Fruit fly (Drosophila melanogaster) whole organism: ENCODE data around the gene CG14269.

ENCODE experiments used
- CG8478 ChIP-seq: fragments of >200 bp; optimal IDR thresholded peaks from 2 replicates; lab custom pipeline; 2018; ENCODE audit warnings: inconsistent platforms
- Dll ChIP-seq: fragments of >200 bp; optimal IDR thresholded peaks from 2 replicates; lab custom pipeline; 2017
- EcR ChIP-seq, 2 experiments: fragments of >200 bp; optimal IDR thresholded peaks; 2 replicates each; lab custom pipeline; 2017; ENCODE audit warnings: missing biosample characterization in 2 of 2, missing genetic modification characterization in 2 of 2, missing genetic modification reagents in 2 of 2
- pan ChIP-seq: fragments of >200 bp; optimal IDR thresholded peaks from 2 replicates; lab custom pipeline; 2017
- psq ChIP-seq: fragments of >200 bp; optimal IDR thresholded peaks from 2 replicates; lab custom pipeline; 2017
- usp ChIP-seq: fragments of >200 bp; optimal IDR thresholded peaks from 2 replicates; lab custom pipeline; 2017; ENCODE audit warnings: missing biosample characterization, missing genetic modification characterization, mixed read lengths

DNA sequence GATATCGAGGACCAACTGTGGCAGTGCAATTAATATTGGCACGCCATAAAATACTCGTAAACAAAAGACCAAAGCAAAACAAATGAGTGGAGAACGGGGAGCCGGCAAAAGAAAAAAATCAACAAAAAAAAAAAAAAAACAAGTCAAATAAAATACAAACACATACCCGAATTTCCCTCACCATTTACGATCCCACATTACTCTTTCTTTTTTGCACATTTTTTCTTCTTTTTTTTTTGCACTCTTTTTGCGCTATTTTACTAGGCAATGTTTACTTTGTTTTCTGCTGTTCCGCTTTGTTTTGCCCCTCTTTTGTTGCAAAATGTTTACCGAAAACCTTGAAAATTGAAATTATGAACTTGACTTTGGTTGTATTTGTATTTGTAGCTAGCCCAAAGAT is 11.0 kb upstream of the CG14269 start:
- no peak for TF ChIP-seq usp (GFP tag; lab: Kevin White, UChicago)
- TF ChIP-seq Dll (lab: Kevin White, UChicago): no peak
- no peak for TF ChIP-seq pan
- no peak for TF ChIP-seq CG8478 (lab: Kevin White, UChicago)
- TF ChIP-seq EcR (GFP tag; optimal IDR thresholded peaks at IDR 0.05; lab: Kevin White, UChicago): no peak
- no peak for TF ChIP-seq psq (lab: Kevin White, UChicago)
